Fruit fly (Drosophila melanogaster): ENCODE results near the gene CG1674.
A peak's percentile ranks its signal among the peaks of the same experiment; 100 is the strongest.

CG1674 gene

dm6 chr4:210011-210649 is 20.4 kb upstream of the CG1674 start, which contains the start of gene Crk (continued):
- TF ChIP-seq Sin3A (optimal IDR thresholded peaks at IDR 0.05), result peak; percentile 10
- no peak for TF ChIP-seq jigr1 (GFP tag; IDR thresholded peaks at IDR 0.05)
- TF ChIP-seq bab2 (GFP tag; optimal IDR thresholded peaks at IDR 0.05), result no peak
- no peak for TF ChIP-seq CG6272 (GFP tag; IDR thresholded peaks at IDR 0.05)
- TF ChIP-seq ro (GFP tag; IDR thresholded peaks at IDR 0.05), result no peak
- TF ChIP-seq Abd-B (GFP tag; optimal IDR thresholded peaks at IDR 0.05), result no peak
- TF ChIP-seq lola (GFP tag; optimal IDR thresholded peaks at IDR 0.05), result peak in 1 of 3 experiments; percentile 72
- TF ChIP-seq Fer1 (GFP tag; optimal IDR thresholded peaks at IDR 0.05), result peak; percentile 30
- TF ChIP-seq CG8290 (GFP tag; optimal IDR thresholded peaks at IDR 0.05), result peak; percentile 69
- TF ChIP-seq CG8290 (tag; optimal IDR thresholded peaks at IDR 0.05), result peak; percentile 48 to 89
- TF ChIP-seq corto (GFP tag; optimal IDR thresholded peaks at IDR 0.05), result no peak
- TF ChIP-seq CG14710 (tag; optimal IDR thresholded peaks at IDR 0.05), result no peak
- TF ChIP-seq lbe (GFP tag; optimal IDR thresholded peaks at IDR 0.05), result peak; percentile 28
- peak; percentile 7 for TF ChIP-seq odd (GFP tag; optimal IDR thresholded peaks at IDR 0.05)
- no peak for TF ChIP-seq NfI (GFP tag; optimal IDR thresholded peaks at IDR 0.05)
- peak in 1 of 2 experiments; percentile 69 for TF ChIP-seq eve (GFP tag; optimal IDR thresholded peaks at IDR 0.05)
- TF ChIP-seq CG17912 (GFP tag; optimal IDR thresholded peaks at IDR 0.05), result no peak
- TF ChIP-seq zfh2 (GFP tag; optimal IDR thresholded peaks at IDR 0.05), result peak; percentile 22
- TF ChIP-seq Sry-β (GFP tag; optimal IDR thresholded peaks at IDR 0.05), result no peak
- TF ChIP-seq Awh (GFP tag; IDR thresholded peaks at IDR 0.05), result no peak
- TF ChIP-seq CG17829 (tag; optimal IDR thresholded peaks at IDR 0.05), result no peak
- peak; percentile 87 for TF ChIP-seq pzg (GFP tag; optimal IDR thresholded peaks at IDR 0.05)
- no peak for TF ChIP-seq HHEX (GFP tag; optimal IDR thresholded peaks at IDR 0.05)
- no peak for TF ChIP-seq cwo (GFP tag; optimal IDR thresholded peaks at IDR 0.05)
- no peak for TF ChIP-seq Hsf (GFP tag; optimal IDR thresholded peaks at IDR 0.05)
- TF ChIP-seq HmgD (GFP tag; optimal IDR thresholded peaks at IDR 0.05), result peak; percentile 37
- TF ChIP-seq B-H1 (GFP tag; IDR thresholded peaks at IDR 0.05), result no peak
- TF ChIP-seq bbx (GFP tag; IDR thresholded peaks at IDR 0.05; ENCODE audit: partially characterized antibody), result no peak; the same call in 1 of the 2 replicates
- no peak for TF ChIP-seq C15 (GFP tag; IDR thresholded peaks at IDR 0.05)
- peak; percentile 98 for TF ChIP-seq CG7357 (GFP tag; IDR thresholded peaks at IDR 0.05)
- no peak for TF ChIP-seq CG31224 (GFP tag; IDR thresholded peaks at IDR 0.05)
- TF ChIP-seq onecut (GFP tag; IDR thresholded peaks at IDR 0.05), result no peak
- TF ChIP-seq fu2 (GFP tag; optimal IDR thresholded peaks at IDR 0.05), result no peak
- no peak for TF ChIP-seq CG8388 (GFP tag; optimal IDR thresholded peaks at IDR 0.05)
- TF ChIP-seq btn (GFP tag; optimal IDR thresholded peaks at IDR 0.05), result no peak
- no peak for TF ChIP-seq CkIIα-i1 (GFP tag; IDR thresholded peaks at IDR 0.05)
- TF ChIP-seq B-H2 (GFP tag; optimal IDR thresholded peaks at IDR 0.05), result no peak
- TF ChIP-seq dm (GFP tag; optimal IDR thresholded peaks at IDR 0.05), result no peak
- peak; percentile 93 for TF ChIP-seq MESR4 (GFP tag; optimal IDR thresholded peaks at IDR 0.05)
- peak; percentile 99 for TF ChIP-seq CG1603 (tag; optimal IDR thresholded peaks at IDR 0.05)
- TF ChIP-seq CG11085 (GFP tag; IDR thresholded peaks at IDR 0.05), result no peak
- peak in 1 of 2 experiments; percentile 69 for TF ChIP-seq Dfd (GFP tag; optimal IDR thresholded peaks at IDR 0.05)
- no peak; the same call in 1 of the 2 replicates for TF ChIP-seq Bgb (GFP tag; IDR thresholded peaks at IDR 0.05; ENCODE audit: partially characterized antibody)
- TF ChIP-seq CG10274 (GFP tag; optimal IDR thresholded peaks at IDR 0.05), result no peak
- peak; percentile 48 for TF ChIP-seq HmgZ (tag; optimal IDR thresholded peaks at IDR 0.05)
- no peak for TF ChIP-seq cad (GFP tag; optimal IDR thresholded peaks at IDR 0.05)
- TF ChIP-seq YL-1 (GFP tag; optimal IDR thresholded peaks at IDR 0.05), result peak; percentile 47
- no peak for TF ChIP-seq hkb (optimal IDR thresholded peaks at IDR 0.05)
- no peak for TF ChIP-seq hkb (GFP tag; IDR thresholded peaks at IDR 0.05)
- TF ChIP-seq CG32767 (GFP tag; IDR thresholded peaks at IDR 0.05), result no peak
- peak; percentile 45 for TF ChIP-seq nau (GFP tag; optimal IDR thresholded peaks at IDR 0.05)

Measured in whole organism, embryonic.